Worm (Caenorhabditis elegans) whole organism, L4 larva: ENCODE results near the gene T04C12.7.

Experiments used
- F10B5.3 ChIP-seq: sonication (generic microtip); optimal IDR thresholded peaks from 2 replicates; lab custom pipeline; 2016; ENCODE audit warnings: mild to moderate bottlenecking, missing genetic modification characterization, missing compliant biosample characterization
- F37D6.2 ChIP-seq: sonication (generic microtip); optimal IDR thresholded peaks from 2 replicates; lab custom pipeline; 2016; ENCODE audit warnings: mild to moderate bottlenecking, missing genetic modification characterization, missing compliant biosample characterization
- F44E2.7 ChIP-seq: fragments of 200-800 bp; sonication (Bioruptor generic); IDR thresholded peaks from 2 replicates; pipeline ENCODE4 v2.1.2; 2022; ENCODE audit warnings: missing genetic modification characterization, missing compliant biosample characterization
- R02D3.7 ChIP-seq: fragments of 150-350 bp; sonication (generic microtip); optimal IDR thresholded peaks from 3 replicates; lab custom pipeline; 2014; ENCODE audit warnings: missing biosample characterization, missing genetic modification characterization
- T20F7.1 ChIP-seq: fragments of 200-800 bp; sonication (Bioruptor generic); optimal IDR thresholded peaks from 2 replicates; lab custom pipeline; 2018; ENCODE audit warnings: mild to moderate bottlenecking, missing genetic modification characterization, missing compliant biosample characterization
- Y105C5A.15 ChIP-seq: fragments of 200-800 bp; sonication (Bioruptor generic); IDR thresholded peaks from 2 replicates; pipeline ENCODE4 v1.3.6; 2022; ENCODE audit warnings: missing genetic modification characterization, missing compliant biosample characterization
- aha-1 ChIP-seq: fragments of 150-350 bp; peaks from one replicate; lab custom pipeline; 2014; ENCODE audit warnings: missing biosample characterization, missing genetic modification characterization
- ama-1 ChIP-seq: fragments of 150-350 bp; optimal IDR thresholded peaks from 2 replicates; lab custom pipeline; 2014; ENCODE audit warnings: inconsistent platforms, mixed read lengths
- ceh-28 ChIP-seq: fragments of 150-350 bp; optimal IDR thresholded peaks from 2 replicates; lab custom pipeline; 2014; ENCODE audit warnings: missing biosample characterization, missing genetic modification reagents, missing genetic modification characterization
- cey-2 ChIP-seq: sonication (generic microtip); optimal IDR thresholded peaks from 3 replicates; lab custom pipeline; 2017; ENCODE audit warnings: missing genetic modification characterization, mild to moderate bottlenecking, missing compliant biosample characterization, antibody characterized with exemption, borderline replicate concordance; ENCODE audit not compliant: insufficient read depth
- daf-16 ChIP-seq, 3 experiments: sonication (generic microtip); optimal IDR thresholded peaks; 2 replicates each; lab custom pipeline; 2016 to 2017; ENCODE audit warnings: missing genetic modification characterization in 3 of 3, missing genetic modification reagents in 3 of 3, mild to moderate bottlenecking in 2 of 3, missing compliant biosample characterization in 2 of 3, missing biosample characterization in 1 of 3, moderate library complexity in 1 of 3
- daf-19 ChIP-seq: fragments of 200-800 bp; sonication (Bioruptor generic); conservative IDR thresholded peaks from 2 replicates; pipeline ENCODE4 v1.3.6; 2022; ENCODE audit warnings: missing genetic modification characterization, missing compliant biosample characterization
- dmd-6 ChIP-seq: fragments of 200-800 bp; sonication (Bioruptor generic); IDR thresholded peaks from 2 replicates; pipeline ENCODE4 v1.3.6; 2022; ENCODE audit warnings: missing genetic modification reagents, missing genetic modification characterization, missing compliant biosample characterization
- dmd-8 ChIP-seq: fragments of 200-800 bp; sonication (Bioruptor generic); IDR thresholded peaks from 2 replicates; pipeline ENCODE4 v1.3.6; 2022; ENCODE audit warnings: missing genetic modification characterization, missing compliant biosample characterization
- dve-1 ChIP-seq: sonication (generic microtip); optimal IDR thresholded peaks from 2 replicates; lab custom pipeline; 2017; ENCODE audit warnings: antibody characterized with exemption, mild to moderate bottlenecking, missing genetic modification characterization, missing compliant biosample characterization; ENCODE audit not compliant: insufficient read depth
- egl-43 ChIP-seq: fragments of 200-800 bp; sonication (Bioruptor generic); IDR thresholded peaks from 2 replicates; pipeline ENCODE4 v1.3.6; 2022; ENCODE audit warnings: missing genetic modification reagents, missing genetic modification characterization, missing compliant biosample characterization
- fkh-10 ChIP-seq: fragments of 150-350 bp; optimal IDR thresholded peaks from 2 replicates; lab custom pipeline; 2014; ENCODE audit warnings: missing biosample characterization, missing genetic modification reagents, missing genetic modification characterization
- fos-1 ChIP-seq: fragments of 150-350 bp; optimal IDR thresholded peaks from 2 replicates; lab custom pipeline; 2014; ENCODE audit warnings: missing biosample characterization, missing genetic modification characterization
- hlh-11 ChIP-seq: fragments of 200-800 bp; sonication (Bioruptor generic); optimal IDR thresholded peaks from 2 replicates; lab custom pipeline; 2018; ENCODE audit warnings: mild to moderate bottlenecking, missing genetic modification characterization, missing compliant biosample characterization
- hlh-30 ChIP-seq: sonication (generic microtip); optimal IDR thresholded peaks from 2 replicates; lab custom pipeline; 2017; ENCODE audit warnings: antibody characterized with exemption, mild to moderate bottlenecking, missing genetic modification characterization, missing compliant biosample characterization; ENCODE audit not compliant: insufficient read depth
- jun-1 ChIP-seq: fragments of 150-350 bp; optimal IDR thresholded peaks from 2 replicates; lab custom pipeline; 2014; ENCODE audit warnings: missing biosample characterization, missing genetic modification reagents, missing genetic modification characterization
- lin-38 ChIP-seq: fragments of 200-800 bp; sonication (Bioruptor generic); IDR thresholded peaks from 2 replicates; pipeline ENCODE4 v1.3.6; 2022; ENCODE audit warnings: missing genetic modification reagents, missing genetic modification characterization, missing compliant biosample characterization
- madf-5 ChIP-seq, 2 experiments: fragments of 200-800 bp; sonication (Bioruptor generic); IDR thresholded peaks; 2 replicates each; pipeline ENCODE4 v1.3.6; 2022; ENCODE audit warnings: missing compliant biosample characterization in 2 of 2, missing genetic modification characterization in 2 of 2
- mdl-1 ChIP-seq, 2 experiments: fragments of 150-350 bp in 1 of 2; sonication (generic microtip) in 1 of 2; optimal IDR thresholded peaks; 2 replicates each; lab custom pipeline; 2014 to 2017; ENCODE audit warnings: missing biosample characterization in 2 of 2, missing genetic modification characterization in 2 of 2
- mep-1 ChIP-seq: fragments of 150-350 bp; sonication (generic microtip); optimal IDR thresholded peaks from 3 replicates; lab custom pipeline; 2014; ENCODE audit warnings: missing biosample characterization, missing genetic modification characterization
- mes-2 ChIP-seq: sonication (generic microtip); optimal IDR thresholded peaks from 2 replicates; lab custom pipeline; 2016; ENCODE audit warnings: missing genotype, mild to moderate bottlenecking, missing genetic modification characterization, missing compliant biosample characterization; ENCODE audit not compliant: poor library complexity, severe bottlenecking
- nhr-102 ChIP-seq: sonication (generic microtip); optimal IDR thresholded peaks from 2 replicates; lab custom pipeline; 2016; ENCODE audit warnings: mild to moderate bottlenecking, missing genetic modification characterization, moderate library complexity, missing compliant biosample characterization
- nhr-11 ChIP-seq: fragments of 150-350 bp; optimal IDR thresholded peaks from 2 replicates; lab custom pipeline; 2014; ENCODE audit warnings: missing biosample characterization, missing genetic modification characterization
- nhr-28 ChIP-seq: fragments of 150-350 bp; optimal IDR thresholded peaks from 2 replicates; lab custom pipeline; 2014; ENCODE audit warnings: missing biosample characterization, missing genetic modification characterization
- nhr-77 ChIP-seq: fragments of 150-350 bp; optimal IDR thresholded peaks from 2 replicates; lab custom pipeline; 2014; ENCODE audit warnings: missing biosample characterization, missing genetic modification characterization
- pqm-1 ChIP-seq: sonication (generic microtip); optimal IDR thresholded peaks from 2 replicates; lab custom pipeline; 2017; ENCODE audit warnings: missing biosample characterization, missing genetic modification characterization
- rbr-2 ChIP-seq: sonication (generic microtip); optimal IDR thresholded peaks from 2 replicates; lab custom pipeline; 2016; ENCODE audit warnings: missing genotype, missing genetic modification characterization, missing compliant biosample characterization
- snpc-1.2 ChIP-seq: fragments of 200-800 bp; sonication (Bioruptor generic); IDR thresholded peaks from 2 replicates; pipeline ENCODE4 v1.3.6; 2022; ENCODE audit warnings: missing genetic modification reagents, missing genetic modification characterization, missing compliant biosample characterization
- unc-62 ChIP-seq, 3 experiments: fragments of 150-350 bp in 1 of 3; sonication (generic microtip); optimal IDR thresholded peaks in 2 of 3; peaks in 1 of 3; 1 replicate in 1 of 3; 2 replicates in 2 of 3; lab custom pipeline; 2014 to 2017; ENCODE audit warnings: missing biosample characterization in 3 of 3, missing genetic modification characterization in 3 of 3, missing genetic modification reagents in 3 of 3, missing genotype in 1 of 3
- zag-1 ChIP-seq: fragments of 150-350 bp; optimal IDR thresholded peaks from 2 replicates; lab custom pipeline; 2014; ENCODE audit warnings: missing biosample characterization, missing genetic modification characterization
- ztf-7 ChIP-seq: fragments of 150-350 bp; optimal IDR thresholded peaks from 2 replicates; lab custom pipeline; 2014; ENCODE audit warnings: missing biosample characterization, missing genetic modification characterization

T04C12.7 gene

DNA sequence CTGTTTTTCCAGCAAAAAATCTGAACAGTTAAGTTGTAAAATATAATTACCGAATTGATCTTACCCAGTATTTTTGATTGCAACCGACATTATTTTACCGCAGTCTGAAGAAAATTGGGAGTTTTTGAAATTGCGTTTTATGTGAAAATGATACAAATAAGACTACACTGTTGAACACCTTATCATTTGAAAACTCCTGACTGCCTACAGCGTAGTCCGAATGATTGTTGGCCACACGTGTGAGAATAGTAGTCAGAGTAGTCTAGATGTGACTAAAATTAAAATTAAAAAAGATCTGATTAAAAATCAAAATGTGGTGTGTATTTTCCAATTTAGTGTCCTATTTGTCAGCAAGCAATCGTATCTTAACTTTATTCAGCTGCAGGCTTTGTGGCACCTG, 7.2 kb upstream of the T04C12.7 start, which contains the start of gene dhs-18 (continued):
- TF ChIP-seq egl-43 (GFP tag; lab: Robert Waterston, UW), result no peak
- no peak for TF ChIP-seq T20F7.1 (GFP tag; lab: Kevin White, UChicago)
- no peak for TF ChIP-seq ceh-28 (tag; lab: Kevin White, UChicago)
- no peak for TF ChIP-seq ztf-7 (tag; lab: Kevin White, UChicago)
- no peak for TF ChIP-seq fkh-10 (GFP tag; lab: Kevin White, UChicago)
- TF ChIP-seq hlh-11 (tag; lab: Kevin White, UChicago), result peak; percentile 11
- no peak for TF ChIP-seq dmd-8 (GFP tag; lab: Robert Waterston, UW)
- no peak for TF ChIP-seq mep-1 (tag; lab: Kevin White, UChicago)
- peak in 1 of 2 experiments; percentile 53 for TF ChIP-seq mdl-1 (tag; optimal IDR thresholded peaks at IDR 0.05; lab: Kevin White, UChicago)
- peak in 1 of 2 experiments; percentile 66 for TF ChIP-seq unc-62 (GFP tag; optimal IDR thresholded peaks at IDR 0.05 in 1 of 2; lab: Kevin White, UChicago)
- no peak for TF ChIP-seq unc-62 (tag; optimal IDR thresholded peaks at IDR 0.05; lab: Kevin White, UChicago)
- TF ChIP-seq nhr-77 (tag; lab: Kevin White, UChicago), result peak; percentile 67
- peak; percentile 96 for TF ChIP-seq nhr-28
- TF ChIP-seq jun-1 (tag; lab: Kevin White, UChicago), result no peak
- no peak for TF ChIP-seq F10B5.3 (tag; lab: Kevin White, UChicago)
- TF ChIP-seq fos-1 (tag; lab: Kevin White, UChicago), result no peak
- no peak for TF ChIP-seq nhr-11
- peak; percentile 46 for TF ChIP-seq dmd-6 (GFP tag; lab: Robert Waterston, UW)
- no peak for TF ChIP-seq F44E2.7
- no peak for TF ChIP-seq lin-38 (GFP tag; lab: Robert Waterston, UW)

DNA sequence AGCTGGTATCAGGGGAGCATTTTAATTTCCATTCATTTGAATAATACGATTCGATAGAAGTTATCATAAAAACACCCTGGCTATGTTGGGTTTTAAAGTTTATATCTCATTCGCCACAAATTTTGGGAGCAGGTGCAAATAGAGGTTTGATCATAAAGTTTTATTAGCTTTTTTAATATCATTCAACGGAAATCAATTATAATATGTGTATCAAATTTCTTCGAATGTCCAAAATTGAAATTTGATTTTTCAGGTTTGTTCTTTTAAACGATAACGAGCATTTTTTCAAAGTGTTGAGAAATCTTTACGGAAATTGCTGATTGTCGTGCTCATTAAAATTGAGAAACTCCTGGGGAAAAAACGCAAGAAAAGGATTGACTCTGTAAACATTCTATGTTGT, 5.2 kb upstream of the T04C12.7 start, which contains the start of gene srh-74:
srh-74 (minus strand) TSS at position 101 of the 400 bp plus-strand sequence.
- TF ChIP-seq rbr-2 (tag; lab: Kevin White, UChicago), result no peak
- no peak for TF ChIP-seq nhr-102
- TF ChIP-seq snpc-1.2 (GFP tag; lab: Robert Waterston, UW), result no peak
- TF ChIP-seq dve-1 (tag; lab: Kevin White, UChicago), result no peak
- no peak for TF ChIP-seq R02D3.7
- no peak for TF ChIP-seq F37D6.2 (tag; lab: Kevin White, UChicago)
- no peak for TF ChIP-seq pqm-1 (tag; lab: Kevin White, UChicago)
- TF ChIP-seq ama-1, result no peak
- TF ChIP-seq Y105C5A.15 (GFP tag; lab: Robert Waterston, UW), result no peak
- no peak for TF ChIP-seq daf-19 (GFP tag; lab: Robert Waterston, UW)
- TF ChIP-seq zag-1 (tag; lab: Kevin White, UChicago), result no peak
- no peak for TF ChIP-seq lin-38 (GFP tag; lab: Robert Waterston, UW)
- TF ChIP-seq hlh-30 (tag; lab: Kevin White, UChicago), result no peak
- TF ChIP-seq madf-5 (GFP tag; IDR thresholded peaks at IDR 0.05; lab: Robert Waterston, UW), result no peak
- no peak for TF ChIP-seq mes-2 (tag; lab: Kevin White, UChicago)

DNA sequence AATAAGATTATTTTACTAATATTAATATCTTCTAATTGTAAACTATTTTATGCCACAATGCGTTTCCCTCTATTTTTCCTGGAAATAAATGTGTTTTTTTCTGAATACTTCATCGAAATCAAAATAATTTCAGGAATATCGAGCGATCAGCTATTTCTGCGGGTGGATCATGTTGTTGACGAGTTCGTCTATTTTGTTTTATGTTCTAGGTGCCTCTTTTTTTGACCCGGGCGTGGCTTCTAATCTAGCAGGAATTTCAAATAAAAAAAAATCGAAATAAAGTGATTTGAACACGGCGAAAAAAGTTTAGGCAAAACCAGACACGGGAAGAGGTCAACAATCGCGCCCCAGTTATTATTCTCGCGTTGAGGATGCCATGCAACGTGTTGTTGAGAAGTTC, 2.0 kb upstream of the T04C12.7 start, which contains the start of gene T04C12.33:
T04C12.33 (plus strand) TSS at position 301 of the 400 bp plus-strand sequence.
- TF ChIP-seq aha-1 (tag; lab: Kevin White, UChicago) (peak; percentile 88), daf-16 (GFP tag; optimal IDR thresholded peaks at IDR 0.05; lab: Kevin White, UChicago) (no peak), daf-16 (tag; optimal IDR thresholded peaks at IDR 0.05; lab: Kevin White, UChicago) (no peak)
- TF ChIP-seq, all 104 proteins: peak for 1

DNA sequence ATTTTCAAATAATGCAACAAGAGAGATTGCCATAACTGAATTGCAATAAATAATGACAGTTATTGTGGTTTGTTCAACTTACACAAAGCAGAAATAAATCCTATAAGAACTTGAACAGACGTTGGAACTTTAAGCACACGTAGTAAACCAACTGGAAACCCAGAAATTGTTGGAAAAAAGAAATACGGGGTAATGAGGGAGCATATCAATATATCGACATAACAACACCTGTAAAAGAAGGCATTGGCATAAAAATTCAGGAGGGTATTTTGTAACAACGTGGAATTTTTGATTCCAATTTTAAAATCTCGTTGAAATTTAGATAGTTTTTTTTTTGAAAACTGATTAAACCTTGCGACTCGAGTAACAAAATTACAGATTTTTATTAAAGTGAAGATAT, 2.6 kb downstream of the T04C12.7 start:
- no peak for TF ChIP-seq cey-2 (tag; lab: Kevin White, UChicago)
- peak; percentile 92 for TF ChIP-seq aha-1 (tag; lab: Kevin White, UChicago)
